Fruit fly (Drosophila melanogaster) whole organism, prepupa: ENCODE results near the gene CG5274.

Experiments used
- CG10631 ChIP-seq: fragments of 200-800 bp; sonication (Bioruptor generic); optimal IDR thresholded peaks from 2 replicates; lab custom pipeline; 2016; ENCODE audit warnings: missing biosample characterization, missing genetic modification characterization
- CG10669 ChIP-seq: fragments of 200-800 bp; sonication (Bioruptor generic); optimal IDR thresholded peaks from 3 replicates; lab custom pipeline; 2018; ENCODE audit warnings: missing biosample characterization, mild to moderate bottlenecking, missing genetic modification characterization, moderate library complexity
- CG11294 ChIP-seq: fragments of 200-800 bp; sonication (Bioruptor generic); IDR thresholded peaks from 2 replicates; pipeline ENCODE4 v1.3.6; 2022; ENCODE audit warnings: missing biosample characterization, missing genetic modification characterization
- CG11762 ChIP-seq: fragments of 200-800 bp; sonication (Bioruptor generic); optimal IDR thresholded peaks from 3 replicates; lab custom pipeline; 2016; ENCODE audit warnings: missing biosample characterization, missing genetic modification characterization; ENCODE audit not compliant: insufficient read depth
- CG16779 ChIP-seq: fragments of 200-800 bp; sonication (Bioruptor generic); optimal IDR thresholded peaks from 3 replicates; lab custom pipeline; 2017; ENCODE audit warnings: missing biosample characterization, mild to moderate bottlenecking, missing genetic modification characterization
- CG31627 ChIP-seq: fragments of 200-800 bp; sonication (Bioruptor generic); optimal IDR thresholded peaks from 3 replicates; lab custom pipeline; 2016; ENCODE audit warnings: missing biosample characterization, missing genetic modification characterization
- CG32006 ChIP-seq: fragments of 200-800 bp; sonication (Bioruptor generic); optimal IDR thresholded peaks from 3 replicates; lab custom pipeline; 2017; ENCODE audit warnings: missing biosample characterization, mild to moderate bottlenecking, missing genetic modification characterization
- CG34406 ChIP-seq: fragments of 200-800 bp; sonication (Bioruptor generic); optimal IDR thresholded peaks from 3 replicates; lab custom pipeline; 2016; ENCODE audit warnings: missing biosample characterization, missing genetic modification characterization
- CG4318 ChIP-seq: fragments of 200-800 bp; sonication (Bioruptor generic); optimal IDR thresholded peaks from 3 replicates; lab custom pipeline; 2017; ENCODE audit warnings: missing biosample characterization, mild to moderate bottlenecking, missing genetic modification characterization
- CG6163 ChIP-seq: fragments of 200-800 bp; sonication (Bioruptor generic); IDR thresholded peaks from 3 replicates; pipeline ENCODE4 v1.3.6; 2022; ENCODE audit warnings: missing biosample characterization, missing genetic modification characterization
- CG6276 ChIP-seq: fragments of 200-800 bp; sonication (Bioruptor generic); optimal IDR thresholded peaks from 2 replicates; lab custom pipeline; 2017; ENCODE audit warnings: missing biosample characterization, mild to moderate bottlenecking, missing genetic modification characterization
- CG6792 ChIP-seq: fragments of 200-800 bp; sonication (Bioruptor generic); optimal IDR thresholded peaks from 3 replicates; lab custom pipeline; 2016; ENCODE audit warnings: missing biosample characterization, missing genetic modification characterization
- CG6808 ChIP-seq: fragments of 200-800 bp; sonication (Bioruptor generic); optimal IDR thresholded peaks from 3 replicates; lab custom pipeline; 2017; ENCODE audit warnings: missing biosample characterization, missing genetic modification characterization, mild to moderate bottlenecking, moderate library complexity, missing genetic modification reagents
- CG6854 ChIP-seq: fragments of 200-800 bp; sonication (Bioruptor generic); optimal IDR thresholded peaks from 2 replicates; lab custom pipeline; 2017; ENCODE audit warnings: missing biosample characterization, mild to moderate bottlenecking, missing genetic modification characterization
- CG7368 ChIP-seq: fragments of 200-800 bp; sonication (Bioruptor generic); optimal IDR thresholded peaks from 3 replicates; lab custom pipeline; 2016; ENCODE audit warnings: missing biosample characterization, missing genetic modification characterization
- CG8119 ChIP-seq: fragments of 200-800 bp; sonication (Bioruptor generic); IDR thresholded peaks from 3 replicates; pipeline ENCODE4 v1.3.6; 2022; ENCODE audit warnings: missing biosample characterization, missing genetic modification characterization
- CG8632 ChIP-seq: fragments of 200-800 bp; sonication (Bioruptor generic); optimal IDR thresholded peaks from 3 replicates; lab custom pipeline; 2016; ENCODE audit warnings: missing biosample characterization, missing genetic modification characterization
- CG9139 ChIP-seq: fragments of 200-800 bp; sonication (Bioruptor generic); optimal IDR thresholded peaks from 3 replicates; lab custom pipeline; 2017; ENCODE audit warnings: missing biosample characterization, mild to moderate bottlenecking, missing genetic modification characterization
- Eip75B ChIP-seq: fragments of 200-800 bp; sonication (Bioruptor generic); optimal IDR thresholded peaks from 3 replicates; lab custom pipeline; 2016; ENCODE audit warnings: missing biosample characterization, missing genetic modification characterization
- Eip78C ChIP-seq: fragments of 200-800 bp; sonication (Bioruptor generic); peaks from one replicate; lab custom pipeline; 2016; ENCODE audit warnings: missing biosample characterization, missing genetic modification characterization
- Eip93F ChIP-seq: fragments of 200-800 bp; sonication (Bioruptor generic); optimal IDR thresholded peaks from 2 replicates; lab custom pipeline; 2016; ENCODE audit warnings: missing biosample characterization, mild to moderate bottlenecking, missing genetic modification characterization
- Gug ChIP-seq: fragments of 200-800 bp; sonication (Bioruptor generic); IDR thresholded peaks from 2 replicates; pipeline ENCODE4 v1.3.6; 2022; ENCODE audit warnings: missing biosample characterization, missing genetic modification characterization
- Hr38 ChIP-seq: sonication (Bioruptor generic); optimal IDR thresholded peaks from 2 replicates; lab custom pipeline; 2016; ENCODE audit warnings: missing biosample characterization, missing genetic modification characterization
- Hr4 ChIP-seq: fragments of 200-800 bp; sonication (Bioruptor generic); optimal IDR thresholded peaks from 3 replicates; lab custom pipeline; 2016; ENCODE audit warnings: missing biosample characterization, missing genetic modification characterization
- Lpt ChIP-seq: fragments of 200-800 bp; sonication (Bioruptor generic); optimal IDR thresholded peaks from 3 replicates; lab custom pipeline; 2016; ENCODE audit warnings: missing biosample characterization, missing genetic modification characterization
- Met ChIP-seq: fragments of 200-800 bp; sonication (Bioruptor generic); optimal IDR thresholded peaks from 3 replicates; lab custom pipeline; 2016; ENCODE audit warnings: missing biosample characterization, missing genetic modification characterization
- OdsH ChIP-seq: fragments of 200-800 bp; sonication (Bioruptor generic); optimal IDR thresholded peaks from 3 replicates; lab custom pipeline; 2016; ENCODE audit warnings: missing biosample characterization, missing genetic modification characterization
- Sox102F ChIP-seq: fragments of 200-800 bp; sonication (Bioruptor generic); optimal IDR thresholded peaks from 2 replicates; lab custom pipeline; 2016; ENCODE audit warnings: missing biosample characterization, mild to moderate bottlenecking, missing genetic modification characterization
- Sox14 ChIP-seq: fragments of 200-800 bp; sonication (Bioruptor generic); optimal IDR thresholded peaks from 3 replicates; lab custom pipeline; 2016; ENCODE audit warnings: missing biosample characterization, missing genetic modification characterization
- achi ChIP-seq: fragments of 200-800 bp; sonication (Bioruptor generic); optimal IDR thresholded peaks from 3 replicates; lab custom pipeline; 2016; ENCODE audit warnings: missing biosample characterization, missing genetic modification characterization
- acj6 ChIP-seq: fragments of 200-800 bp; sonication (Bioruptor generic); optimal IDR thresholded peaks from 3 replicates; lab custom pipeline; 2016; ENCODE audit warnings: missing biosample characterization, missing genetic modification characterization
- cyc ChIP-seq: fragments of 200-800 bp; sonication (Bioruptor generic); optimal IDR thresholded peaks from 3 replicates; lab custom pipeline; 2016; ENCODE audit warnings: missing biosample characterization, missing genetic modification characterization
- dac ChIP-seq: fragments of 200-800 bp; sonication (Bioruptor generic); optimal IDR thresholded peaks from 2 replicates; lab custom pipeline; 2017; ENCODE audit warnings: missing biosample characterization, mild to moderate bottlenecking, missing genetic modification characterization
- dsx ChIP-seq: fragments of 200-800 bp; optimal IDR thresholded peaks from 3 replicates; lab custom pipeline; 2019; ENCODE audit warnings: missing biosample characterization, mild to moderate bottlenecking, missing genetic modification characterization, moderate library complexity; ENCODE audit not compliant: poor library complexity, severe bottlenecking
- eg ChIP-seq: fragments of 200-800 bp; sonication (Bioruptor generic); IDR thresholded peaks from 3 replicates; pipeline ENCODE4 v1.3.6; 2022; ENCODE audit warnings: missing biosample characterization, missing genetic modification characterization
- esn ChIP-seq: fragments of 200-800 bp; sonication (Bioruptor generic); optimal IDR thresholded peaks from 2 replicates; lab custom pipeline; 2016; ENCODE audit warnings: missing biosample characterization, mild to moderate bottlenecking, missing genetic modification characterization, moderate library complexity
- fd59A ChIP-seq: fragments of 200-800 bp; sonication (Bioruptor generic); optimal IDR thresholded peaks from 2 replicates; lab custom pipeline; 2017; ENCODE audit warnings: missing biosample characterization, mild to moderate bottlenecking, missing genetic modification characterization, missing genetic modification reagents
- fkh ChIP-seq: fragments of 200-800 bp; sonication (Bioruptor generic); optimal IDR thresholded peaks from 3 replicates; lab custom pipeline; 2017; ENCODE audit warnings: missing biosample characterization, mild to moderate bottlenecking, missing genetic modification characterization, moderate library complexity
- net ChIP-seq: fragments of 200-800 bp; sonication (Bioruptor generic); optimal IDR thresholded peaks from 3 replicates; lab custom pipeline; 2016; ENCODE audit warnings: missing biosample characterization, missing genetic modification characterization
- pdm3 ChIP-seq: fragments of 200-800 bp; sonication (Bioruptor generic); optimal IDR thresholded peaks from 3 replicates; lab custom pipeline; 2016; ENCODE audit warnings: missing biosample characterization, missing genetic modification characterization
- salr ChIP-seq, 2 experiments: fragments of 200-800 bp; sonication (Bioruptor generic); optimal IDR thresholded peaks; 3 replicates each; lab custom pipeline; 2016 to 2018; ENCODE audit warnings: missing biosample characterization in 2 of 2, missing genetic modification characterization in 2 of 2, mild to moderate bottlenecking in 1 of 2
- spab ChIP-seq: fragments of 200-800 bp; sonication (Bioruptor generic); optimal IDR thresholded peaks from 2 replicates; lab custom pipeline; 2017; ENCODE audit warnings: missing biosample characterization, mild to moderate bottlenecking, missing genetic modification characterization, missing genetic modification reagents
- ss ChIP-seq, 2 experiments: fragments of 200-800 bp; sonication (Bioruptor generic); optimal IDR thresholded peaks; 2 replicates in 1 of 2; 3 replicates in 1 of 2; lab custom pipeline; 2017 to 2018; ENCODE audit warnings: mild to moderate bottlenecking in 2 of 2, missing biosample characterization in 2 of 2, missing genetic modification characterization in 2 of 2, moderate library complexity in 1 of 2
- svp ChIP-seq: fragments of 200-800 bp; sonication (Bioruptor generic); peaks from one replicate; lab custom pipeline; 2016; ENCODE audit warnings: missing biosample characterization, missing genetic modification characterization
- topi ChIP-seq: fragments of 200-800 bp; sonication (Bioruptor generic); optimal IDR thresholded peaks from 3 replicates; lab custom pipeline; 2016; ENCODE audit warnings: missing biosample characterization, missing genetic modification characterization
- vri ChIP-seq: fragments of 200-800 bp; sonication (Bioruptor generic); optimal IDR thresholded peaks from 3 replicates; lab custom pipeline; 2016; ENCODE audit warnings: missing biosample characterization, mild to moderate bottlenecking, missing genetic modification characterization

CG5274 gene

dm6 chr3L:20402665-20403492, 24.6 kb downstream of the CG5274 start (continued):
- peak; percentile 91 for TF ChIP-seq Eip78C (GFP tag; lab: Kevin White, UChicago)
- TF ChIP-seq Hr4 (GFP tag; lab: Kevin White, UChicago): no peak
- TF ChIP-seq topi (GFP tag; lab: Kevin White, UChicago): peak; percentile 60
- TF ChIP-seq Eip93F (GFP tag; lab: Kevin White, UChicago): peak; percentile 23
- peak in 1 of 2 experiments; percentile 57 for TF ChIP-seq salr (GFP tag; optimal IDR thresholded peaks at IDR 0.05; lab: Kevin White, UChicago)
- TF ChIP-seq vri (GFP tag; lab: Kevin White, UChicago): peak; percentile 49
- peak; percentile 69 for TF ChIP-seq Eip75B
- no peak for TF ChIP-seq CG11294 (GFP tag; lab: Robert Waterston, UW)
- peak; percentile 51 for TF ChIP-seq Sox102F
- no peak for TF ChIP-seq CG4318 (GFP tag; lab: Kevin White, UChicago)
- TF ChIP-seq eg: no peak
- TF ChIP-seq fkh: no peak
- TF ChIP-seq acj6 (GFP tag; lab: Kevin White, UChicago): peak; percentile 73
- peak; percentile 39 for TF ChIP-seq CG10631 (GFP tag; lab: Kevin White, UChicago)
- peak; percentile 86 for TF ChIP-seq dsx (GFP tag; lab: Kevin White, UChicago)
- TF ChIP-seq Met (GFP tag; lab: Kevin White, UChicago): peak; percentile 62
- TF ChIP-seq CG6792: peak; percentile 72
- peak; percentile 55 to 86 for TF ChIP-seq ss (GFP tag; optimal IDR thresholded peaks at IDR 0.05; lab: Kevin White, UChicago)
- peak; percentile 46 for TF ChIP-seq CG11762 (GFP tag; lab: Kevin White, UChicago)
- peak; percentile 66 for TF ChIP-seq OdsH (GFP tag; lab: Kevin White, UChicago)
- TF ChIP-seq cyc (GFP tag; lab: Kevin White, UChicago): peak; percentile 53
- peak; percentile 55 for TF ChIP-seq CG7368 (GFP tag; lab: Kevin White, UChicago)
- peak; percentile 60 for TF ChIP-seq CG34406
- peak; percentile 73 for TF ChIP-seq CG9139 (GFP tag; lab: Kevin White, UChicago)
- peak; percentile 56 for TF ChIP-seq Sox14
- peak; percentile 77 for TF ChIP-seq CG6163 (GFP tag; lab: Robert Waterston, UW)
- peak; percentile 64 for TF ChIP-seq CG31627 (GFP tag; lab: Kevin White, UChicago)
- TF ChIP-seq CG8632 (GFP tag; lab: Kevin White, UChicago): peak; percentile 49
- peak; percentile 73 for TF ChIP-seq spab (GFP tag; lab: Kevin White, UChicago)
- TF ChIP-seq net (GFP tag; lab: Kevin White, UChicago): peak; percentile 17
- TF ChIP-seq CG16779 (tag; lab: Kevin White, UChicago): peak; percentile 28
- no peak for TF ChIP-seq Lpt
- peak; percentile 66 for TF ChIP-seq achi
- no peak for TF ChIP-seq CG8119 (GFP tag; lab: Robert Waterston, UW)
- TF ChIP-seq dac (GFP tag; lab: Kevin White, UChicago): no peak
- no peak for TF ChIP-seq CG32006 (GFP tag; lab: Kevin White, UChicago)
- peak; percentile 72 for TF ChIP-seq fd59A (GFP tag; lab: Kevin White, UChicago)

DNA sequence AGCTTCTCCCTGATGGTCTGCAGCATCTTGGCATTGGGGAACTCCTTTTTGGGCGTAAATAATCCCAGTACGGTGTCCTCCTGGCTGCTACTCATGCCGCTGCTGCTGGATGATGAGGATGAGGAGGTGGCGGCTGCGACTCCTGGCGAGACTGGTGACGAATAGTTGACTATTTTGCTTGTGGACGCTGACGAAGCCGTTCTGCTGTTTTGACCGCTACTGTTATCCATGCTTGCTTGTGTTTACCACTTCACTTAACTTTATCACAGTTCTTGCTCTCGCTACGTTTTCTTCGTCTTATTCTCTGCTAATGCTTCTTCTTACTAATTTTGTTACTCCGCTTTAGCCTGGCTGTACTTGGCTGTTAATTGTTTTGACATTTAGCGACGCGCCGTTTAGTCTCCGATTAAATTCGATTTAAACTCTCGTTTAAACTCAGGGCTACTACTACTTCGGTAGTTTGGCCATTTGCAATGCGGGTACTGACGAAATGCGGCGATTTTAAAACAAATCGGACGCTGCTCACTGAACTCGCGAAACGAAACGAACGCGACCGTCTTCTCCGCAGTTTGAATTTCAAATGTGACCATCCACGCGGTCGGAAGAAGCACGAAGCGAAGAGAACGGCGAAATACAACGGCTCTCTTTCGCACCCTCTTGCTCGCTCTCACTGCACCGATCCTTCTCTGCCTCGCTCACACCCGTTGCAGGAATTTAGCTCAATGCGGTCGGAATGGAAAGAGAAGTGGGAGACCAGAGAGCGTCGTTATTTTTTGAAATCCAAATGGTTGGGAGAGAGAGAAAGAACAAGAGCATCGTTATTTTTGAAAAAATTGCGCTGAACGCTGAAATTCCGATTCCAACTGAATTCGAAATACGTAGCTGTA, 26.2 kb downstream of the CG5274 start, which contains the start of gene trbl:
trbl (minus strand) TSS at position 584 of the 887 bp plus-strand sequence.
- TF ChIP-seq Hr38 (no peak), fkh (peak; percentile 27), svp (peak; percentile 73), CG7368 (GFP tag; lab: Kevin White, UChicago) (no peak), CG11294 (GFP tag; lab: Robert Waterston, UW) (no peak), pdm3 (GFP tag; lab: Kevin White, UChicago) (no peak), CG10669 (no peak), Eip78C (GFP tag; lab: Kevin White, UChicago) (peak; percentile 48), Eip93F (GFP tag; lab: Kevin White, UChicago) (no peak), OdsH (GFP tag; lab: Kevin White, UChicago) (no peak), Eip75B (no peak), Gug (no peak), Sox14 (peak; percentile 29), CG31627 (GFP tag; lab: Kevin White, UChicago) (no peak), CG6808 (GFP tag; lab: Kevin White, UChicago) (peak; percentile 18), Lpt (no peak), esn (no peak), CG6276 (peak; percentile 19), CG6854 (peak; percentile 66), CG10631 (GFP tag; lab: Kevin White, UChicago) (no peak)
